Worm (Caenorhabditis elegans): ENCODE measurements around the gene T05A8.8.

Gene T05A8.8

ce11 chrII:2773534-2773933 is 37.1 kb downstream of the T05A8.8 start, which contains the start of gene sdz-9:
Gene sdz-9, minus strand, starts transcription at chrII:2773634.
- TF ChIP-seq bed-2 (GFP tag; IDR thresholded peaks at IDR 0.05) (no peak), hsf-1 (GFP tag; IDR thresholded peaks at IDR 0.05) (no peak), akir-1 (GFP tag; optimal IDR thresholded peaks at IDR 0.05) (no peak), efl-1 (GFP tag; optimal IDR thresholded peaks at IDR 0.05) (no peak), attf-5 (GFP tag; optimal IDR thresholded peaks at IDR 0.05) (no peak), F57C9.4 (tag; optimal IDR thresholded peaks at IDR 0.05) (no peak), nhr-90 (tag; optimal IDR thresholded peaks at IDR 0.05) (no peak), ekl-4 (GFP tag; IDR thresholded peaks at IDR 0.05) (no peak), snpc-4 (GFP tag; optimal IDR thresholded peaks at IDR 0.05) (no peak), snpc-4 (tag; optimal IDR thresholded peaks at IDR 0.05) (no peak), rcor-1 (GFP tag; IDR thresholded peaks at IDR 0.05) (no peak), lin-54 (GFP tag; optimal IDR thresholded peaks at IDR 0.05) (no peak), ztf-22 (GFP tag; optimal IDR thresholded peaks at IDR 0.05) (no peak), mes-4 (tag; optimal IDR thresholded peaks at IDR 0.05) (no peak), egl-18 (GFP tag; IDR thresholded peaks at IDR 0.05) (no peak), F52B5.7 (tag; optimal IDR thresholded peaks at IDR 0.05) (no peak)

ce11 chrII:2774904-2775303 is 38.4 kb downstream of the T05A8.8 start, which contains the start of gene fbxb-111:
Gene fbxb-111, minus strand, starts transcription at chrII:2775004.
- no peak for TF ChIP-seq zfh-2 (GFP tag; conservative IDR thresholded peaks at IDR 0.05)
- TF ChIP-seq Y79H2A.3 (GFP tag; conservative IDR thresholded peaks at IDR 0.05) = no peak
- no peak for TF ChIP-seq ceh-27 (GFP tag; optimal IDR thresholded peaks at IDR 0.05)
- TF ChIP-seq snpc-1.3 (tag; optimal IDR thresholded peaks at IDR 0.05; ENCODE audit: insufficient read depth) = no peak
- TF ChIP-seq aptf-2 (GFP tag; conservative IDR thresholded peaks at IDR 0.05) = no peak
- no peak for TF ChIP-seq lin-26 (GFP tag; IDR thresholded peaks at IDR 0.05)
- no peak for TF ChIP-seq ztf-6 (GFP tag; IDR thresholded peaks at IDR 0.05)
- TF ChIP-seq ceh-58 (GFP tag; IDR thresholded peaks at IDR 0.05) = no peak
- no peak for TF ChIP-seq F57C9.4 (tag; optimal IDR thresholded peaks at IDR 0.05)
- no peak for TF ChIP-seq attf-5 (GFP tag; optimal IDR thresholded peaks at IDR 0.05)
- no peak for TF ChIP-seq atf-7 (tag; optimal IDR thresholded peaks at IDR 0.05)
- TF ChIP-seq Y67H2A.10 (GFP tag; conservative IDR thresholded peaks at IDR 0.05) = no peak
- TF ChIP-seq K11D2.4 (GFP tag; IDR thresholded peaks at IDR 0.05) = no peak
- TF ChIP-seq snpc-4 (GFP tag; optimal IDR thresholded peaks at IDR 0.05) = no peak
- TF ChIP-seq snpc-4 (tag; optimal IDR thresholded peaks at IDR 0.05) = no peak
- TF ChIP-seq nfya-2 (GFP tag; IDR thresholded peaks at IDR 0.05) = no peak
- TF ChIP-seq somi-1 (GFP tag; optimal IDR thresholded peaks at IDR 0.05) = no peak
- no peak for TF ChIP-seq attf-3 (GFP tag; conservative IDR thresholded peaks at IDR 0.05)
- TF ChIP-seq lsl-1 (GFP tag; optimal IDR thresholded peaks at IDR 0.05) = no peak

- TF ChIP-seq bed-1 (GFP tag; IDR thresholded peaks at IDR 0.05) (no peak), ztf-22 (GFP tag; optimal IDR thresholded peaks at IDR 0.05) (no peak), cebp-1 (GFP tag; IDR thresholded peaks at IDR 0.05) (no peak), cebp-1 (tag; optimal IDR thresholded peaks at IDR 0.05) (no peak), madf-10 (tag; optimal IDR thresholded peaks at IDR 0.05) (no peak), F37B4.10 (GFP tag; IDR thresholded peaks at IDR 0.05) (no peak), lsy-27 (tag; optimal IDR thresholded peaks at IDR 0.05; ENCODE audit: borderline replicate concordance, insufficient read depth) (no peak), atf-7 (tag; optimal IDR thresholded peaks at IDR 0.05) (no peak), ztf-3 (GFP tag; optimal IDR thresholded peaks at IDR 0.05) (no peak), hrde-1 (tag; optimal IDR thresholded peaks at IDR 0.05; ENCODE audit: borderline replicate concordance) (no peak)
Observed at ce11 chrII:2777846-2778245, 41.4 kb downstream of the T05A8.8 start, which contains the start of gene F08D12.4. Gene F08D12.4, plus strand, starts transcription at chrII:2778146.

Measured in whole organism, young adult.